Fruit fly (Drosophila melanogaster): Measurements from ENCODE around the gene Ptp61F.
A peak's percentile ranks its signal among the peaks of the same experiment; 100 is the strongest.

Ptp61F gene

DNA sequence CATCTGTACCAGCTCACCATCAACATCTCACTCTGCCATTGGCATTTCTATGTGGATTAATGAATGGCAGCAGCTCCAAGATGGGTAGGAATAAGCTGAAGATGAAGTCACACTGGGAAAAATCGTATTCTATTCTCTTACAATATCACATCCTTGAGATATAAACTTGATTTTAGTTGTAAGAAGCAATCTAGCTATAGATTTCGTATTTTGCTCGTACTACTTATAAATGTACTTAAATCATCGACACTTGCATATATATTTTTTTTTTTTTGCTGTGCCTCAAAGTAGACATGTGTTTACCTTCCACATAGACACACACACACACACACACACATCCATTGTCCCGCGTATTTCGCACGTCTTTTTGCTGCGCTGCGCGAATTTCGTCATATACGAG lies 50.6 kb downstream of the Ptp61F start (continued):
- TF ChIP-seq trem (tag; optimal IDR thresholded peaks at IDR 0.05) (no peak), pum (GFP tag; optimal IDR thresholded peaks at IDR 0.05) (peak; percentile 30), az2 (GFP tag; optimal IDR thresholded peaks at IDR 0.05) (no peak), CG17361 (GFP tag; IDR thresholded peaks at IDR 0.05) (peak; percentile 48; the same call in 2 of the 3 replicates), Meics (GFP tag; optimal IDR thresholded peaks at IDR 0.05) (no peak), gro (GFP tag; optimal IDR thresholded peaks at IDR 0.05) (no peak), CG17912 (GFP tag; optimal IDR thresholded peaks at IDR 0.05) (no peak), klu (GFP tag; IDR thresholded peaks at IDR 0.05) (no peak), CG12236 (GFP tag; optimal IDR thresholded peaks at IDR 0.05) (no peak), CG12391 (tag; optimal IDR thresholded peaks at IDR 0.05) (no peak), CG4730 (GFP tag; IDR thresholded peaks at IDR 0.05) (0 out of 2 replicates have a peak, but pooled peaks have one; percentile 14), CG18262 (tag; optimal IDR thresholded peaks at IDR 0.05) (peak; percentile 62), Opbp (GFP tag; IDR thresholded peaks at IDR 0.05; ENCODE audit: partially characterized antibody) (no peak), CG10959 (GFP tag; IDR thresholded peaks at IDR 0.05) (no peak), bsh (GFP tag; optimal IDR thresholded peaks at IDR 0.05) (peak in 1 of 2 experiments; percentile 47), CG32772 (GFP tag; IDR thresholded peaks at IDR 0.05) (0 out of 2 replicates have a peak, but pooled peaks have one; percentile 20), Mrtf (GFP tag; IDR thresholded peaks at IDR 0.05) (peak; percentile 8; the same call in 1 of the 3 replicates), otp (GFP tag; IDR thresholded peaks at IDR 0.05) (peak; percentile 14; the same call in 1 of the 3 replicates), CG1529 (GFP tag; optimal IDR thresholded peaks at IDR 0.05) (no peak), TFAM (GFP tag; optimal IDR thresholded peaks at IDR 0.05) (no peak), cad (GFP tag; optimal IDR thresholded peaks at IDR 0.05) (no peak), al (GFP tag; IDR thresholded peaks at IDR 0.05) (no peak), CG11696 (GFP tag; IDR thresholded peaks at IDR 0.05) (0 out of 2 replicates have a peak, but pooled peaks have one; percentile 13), CG3847 (GFP tag; IDR thresholded peaks at IDR 0.05) (no peak), CG10979 (tag; optimal IDR thresholded peaks at IDR 0.05) (peak; percentile 43), ab (GFP tag; optimal IDR thresholded peaks at IDR 0.05) (no peak), Blimp-1 (GFP tag; optimal IDR thresholded peaks at IDR 0.05) (peak; percentile 10), Usf (GFP tag; optimal IDR thresholded peaks at IDR 0.05) (no peak), Ptx1 (GFP tag; IDR thresholded peaks at IDR 0.05) (0 out of 2 replicates have a peak, but pooled peaks have one; percentile 17), CG6689 (GFP tag; IDR thresholded peaks at IDR 0.05) (peak; percentile 46), gce (GFP tag; IDR thresholded peaks at IDR 0.05) (0 out of 3 replicates have a peak, but pooled peaks have one; percentile 40), CG12155 (GFP tag; optimal IDR thresholded peaks at IDR 0.05) (no peak), HLH3B (GFP tag; IDR thresholded peaks at IDR 0.05) (no peak), dysf (GFP tag; IDR thresholded peaks at IDR 0.05) (peak; percentile 36; the same call in 1 of the 3 replicates), lmd (GFP tag; IDR thresholded peaks at IDR 0.05) (peak; percentile 22; the same call in 1 of the 2 replicates), MBD-R2 (GFP tag; IDR thresholded peaks at IDR 0.05) (no peak), NK7.1 (GFP tag; optimal IDR thresholded peaks at IDR 0.05) (no peak), dm (GFP tag; optimal IDR thresholded peaks at IDR 0.05) (no peak), CG34376 (GFP tag; optimal IDR thresholded peaks at IDR 0.05) (no peak), mld (GFP tag; IDR thresholded peaks at IDR 0.05; ENCODE audit: partially characterized antibody) (no peak), kni (GFP tag; optimal IDR thresholded peaks at IDR 0.05) (no peak), CG14441 (GFP tag; IDR thresholded peaks at IDR 0.05) (no peak), row (GFP tag; IDR thresholded peaks at IDR 0.05) (0 out of 3 replicates have a peak, but pooled peaks have one; percentile 16), vvl (GFP tag; IDR thresholded peaks at IDR 0.05) (peak; percentile 23; the same call in 1 of the 2 replicates), Xrp1 (GFP tag; IDR thresholded peaks at IDR 0.05) (peak; percentile 61; the same call in 1 of the 2 replicates), Nf-YB (GFP tag; optimal IDR thresholded peaks at IDR 0.05) (no peak), disco-r (GFP tag; optimal IDR thresholded peaks at IDR 0.05) (no peak), sim (GFP tag; IDR thresholded peaks at IDR 0.05) (no peak), fd96Cb (tag; optimal IDR thresholded peaks at IDR 0.05) (no peak), ato (GFP tag; IDR thresholded peaks at IDR 0.05; ENCODE audit: partially characterized antibody) (no peak), Hsf (GFP tag; optimal IDR thresholded peaks at IDR 0.05) (no peak), CG6254 (GFP tag; optimal IDR thresholded peaks at IDR 0.05) (no peak)

Measured in whole organism, embryonic.